Worm (Caenorhabditis elegans): ENCODE data around the gene msp-51.
"Not testable (repeated sequence)": the region's sequence is repeated elsewhere in the genome, so short reads cannot be mapped to it uniquely, and the experiment has no call there.

msp-51 gene

ce11 chrIV:5274123-5274581 lies 21.0 kb downstream of the msp-51 start, which contains the start of gene slfl-4:
TSS of gene slfl-4 (plus strand) at chrIV:5274531.
- TF ChIP-seq tra-4 (tag; optimal IDR thresholded peaks at IDR 0.05), result no peak
- TF ChIP-seq hmbx-1 (tag; optimal IDR thresholded peaks at IDR 0.05), result no peak
- no peak for TF ChIP-seq tbx-11 (GFP tag; IDR thresholded peaks at IDR 0.05)
- no peak for TF ChIP-seq pes-1 (GFP tag; IDR thresholded peaks at IDR 0.05)
- no peak for TF ChIP-seq ama-1 (optimal IDR thresholded peaks at IDR 0.05)
- no peak for TF ChIP-seq flt-1 (GFP tag; IDR thresholded peaks at IDR 0.05)
- no peak for TF ChIP-seq B0310.2 (tag; optimal IDR thresholded peaks at IDR 0.05)
- no peak for TF ChIP-seq ceh-13 (GFP tag; optimal IDR thresholded peaks at IDR 0.05)

- TF ChIP-seq scrt-1 (GFP tag; IDR thresholded peaks at IDR 0.05), result no peak
- no peak for TF ChIP-seq tbx-37 (GFP tag; conservative IDR thresholded peaks at IDR 0.05)
- TF ChIP-seq tra-4 (tag; optimal IDR thresholded peaks at IDR 0.05), result no peak
- TF ChIP-seq tbx-11 (GFP tag; IDR thresholded peaks at IDR 0.05), result no peak
- no peak for TF ChIP-seq F13C5.2 (tag; optimal IDR thresholded peaks at IDR 0.05)
- TF ChIP-seq hmg-4 (GFP tag; optimal IDR thresholded peaks at IDR 0.05), result no peak
- no peak for TF ChIP-seq ceh-13 (GFP tag; optimal IDR thresholded peaks at IDR 0.05)
- TF ChIP-seq ama-1 (optimal IDR thresholded peaks at IDR 0.05), result no peak
- TF ChIP-seq pes-1 (GFP tag; IDR thresholded peaks at IDR 0.05), result no peak
- TF ChIP-seq hnd-1 (tag; optimal IDR thresholded peaks at IDR 0.05), result no peak
- TF ChIP-seq flt-1 (GFP tag; IDR thresholded peaks at IDR 0.05), result no peak
- TF ChIP-seq sea-1 (GFP tag; conservative IDR thresholded peaks at IDR 0.05), result no peak
- TF ChIP-seq B0310.2 (tag; optimal IDR thresholded peaks at IDR 0.05), result no peak
- no peak for TF ChIP-seq ets-7 (tag; optimal IDR thresholded peaks at IDR 0.05)
- TF ChIP-seq hmbx-1 (tag; optimal IDR thresholded peaks at IDR 0.05), result no peak
- TF ChIP-seq aly-1 (tag; optimal IDR thresholded peaks at IDR 0.05), result no peak
Observed at ce11 chrIV:5273385-5273784, 21.8 kb downstream of the msp-51 start.

ce11 chrIV:5272518-5272917 lies 22.6 kb downstream of the msp-51 start, which contains the start of gene F36H12.3:
TSS of gene F36H12.3 (plus strand) at chrIV:5272818.
- TF ChIP-seq tbx-37 (GFP tag; conservative IDR thresholded peaks at IDR 0.05), result no peak
- no peak for TF ChIP-seq sea-1 (GFP tag; conservative IDR thresholded peaks at IDR 0.05)
- no peak for TF ChIP-seq B0310.2 (tag; optimal IDR thresholded peaks at IDR 0.05)
- no peak for TF ChIP-seq ceh-13 (GFP tag; optimal IDR thresholded peaks at IDR 0.05)
- TF ChIP-seq hmbx-1 (tag; optimal IDR thresholded peaks at IDR 0.05), result no peak
- TF ChIP-seq F13C5.2 (tag; optimal IDR thresholded peaks at IDR 0.05), result no peak
- no peak for TF ChIP-seq ets-7 (tag; optimal IDR thresholded peaks at IDR 0.05)
- TF ChIP-seq hmg-4 (GFP tag; optimal IDR thresholded peaks at IDR 0.05), result no peak
- TF ChIP-seq scrt-1 (GFP tag; IDR thresholded peaks at IDR 0.05), result no peak
- no peak for TF ChIP-seq hnd-1 (tag; optimal IDR thresholded peaks at IDR 0.05)
- TF ChIP-seq aly-1 (tag; optimal IDR thresholded peaks at IDR 0.05), result no peak
- no peak for TF ChIP-seq tbx-11 (GFP tag; IDR thresholded peaks at IDR 0.05)
- TF ChIP-seq pes-1 (GFP tag; IDR thresholded peaks at IDR 0.05), result no peak
- TF ChIP-seq tra-4 (tag; optimal IDR thresholded peaks at IDR 0.05), result no peak

- TF ChIP-seq tra-4 (tag; optimal IDR thresholded peaks at IDR 0.05) (no peak), tbx-37 (GFP tag; conservative IDR thresholded peaks at IDR 0.05) (no peak), ceh-36 (tag; optimal IDR thresholded peaks at IDR 0.05) (no peak), F13C5.2 (tag; optimal IDR thresholded peaks at IDR 0.05) (no peak), ceh-13 (GFP tag; optimal IDR thresholded peaks at IDR 0.05) (no peak), ets-7 (tag; optimal IDR thresholded peaks at IDR 0.05) (no peak), flt-1 (GFP tag; IDR thresholded peaks at IDR 0.05) (no peak), aly-1 (tag; optimal IDR thresholded peaks at IDR 0.05) (no peak), hmg-4 (GFP tag; optimal IDR thresholded peaks at IDR 0.05) (no peak), hmbx-1 (tag; optimal IDR thresholded peaks at IDR 0.05) (no peak), sea-1 (GFP tag; conservative IDR thresholded peaks at IDR 0.05) (no peak), tbx-11 (GFP tag; IDR thresholded peaks at IDR 0.05) (no peak), hnd-1 (tag; optimal IDR thresholded peaks at IDR 0.05) (no peak), scrt-1 (GFP tag; IDR thresholded peaks at IDR 0.05) (no peak), pes-1 (GFP tag; IDR thresholded peaks at IDR 0.05) (no peak), ama-1 (optimal IDR thresholded peaks at IDR 0.05) (no peak), B0310.2 (tag; optimal IDR thresholded peaks at IDR 0.05) (no peak)
Observed at ce11 chrIV:5268803-5269202, 26.3 kb downstream of the msp-51 start, which contains the start of gene F36H12.4. TSS of gene F36H12.4 (plus strand) at chrIV:5269103.

ce11 chrIV:5266474-5266873 lies 28.7 kb downstream of the msp-51 start, which contains the start of gene F36H12.5:
TSS of gene F36H12.5 (plus strand) at chrIV:5266774.
- TF ChIP-seq F13C5.2 (tag; optimal IDR thresholded peaks at IDR 0.05) (no peak), tbx-11 (GFP tag; IDR thresholded peaks at IDR 0.05) (no peak), flt-1 (GFP tag; IDR thresholded peaks at IDR 0.05) (no peak), B0310.2 (tag; optimal IDR thresholded peaks at IDR 0.05) (no peak), ceh-13 (GFP tag; optimal IDR thresholded peaks at IDR 0.05) (no peak), ama-1 (optimal IDR thresholded peaks at IDR 0.05) (no peak), hmbx-1 (tag; optimal IDR thresholded peaks at IDR 0.05) (no peak), hmg-4 (GFP tag; optimal IDR thresholded peaks at IDR 0.05) (no peak), hnd-1 (tag; optimal IDR thresholded peaks at IDR 0.05) (no peak), sea-1 (GFP tag; conservative IDR thresholded peaks at IDR 0.05) (no peak), pes-1 (GFP tag; IDR thresholded peaks at IDR 0.05) (no peak), aly-1 (tag; optimal IDR thresholded peaks at IDR 0.05) (no peak), ets-7 (tag; optimal IDR thresholded peaks at IDR 0.05) (no peak), tbx-37 (GFP tag; conservative IDR thresholded peaks at IDR 0.05) (no peak), ceh-36 (tag; optimal IDR thresholded peaks at IDR 0.05) (no peak), scrt-1 (GFP tag; IDR thresholded peaks at IDR 0.05) (no peak), tra-4 (tag; optimal IDR thresholded peaks at IDR 0.05) (no peak)

- TF ChIP-seq ets-7 (tag; optimal IDR thresholded peaks at IDR 0.05); ama-1 (optimal IDR thresholded peaks at IDR 0.05); tbx-11 (GFP tag; IDR thresholded peaks at IDR 0.05): not testable (repeated sequence)
Observed at ce11 chrIV:5260289-5260688, 34.9 kb downstream of the msp-51 start, which contains the start of gene msp-19. TSS of gene msp-19 (plus strand) at chrIV:5260589.

ce11 chrIV:5258385-5258784 lies 36.8 kb downstream of the msp-51 start, which contains the start of gene ttbk-2.1:
TSS of gene ttbk-2.1 (plus strand) at chrIV:5258685.
- not testable (repeated sequence) for TF ChIP-seq ceh-13 (GFP tag; optimal IDR thresholded peaks at IDR 0.05); flt-1 (GFP tag; IDR thresholded peaks at IDR 0.05); hmg-4 (GFP tag; optimal IDR thresholded peaks at IDR 0.05)

Measured in whole organism, early embryonic.